Worm (Caenorhabditis elegans) whole organism, L4 larva: Measurements from ENCODE around the gene F08F1.3.

Source experiments
- F26F4.8 ChIP-seq: fragments of 200-800 bp; sonication (Bioruptor generic); conservative IDR thresholded peaks from 2 replicates; pipeline ENCODE4 v1.3.6; 2022; ENCODE audit warnings: missing genetic modification characterization, missing compliant biosample characterization
- F49E8.2 ChIP-seq: sonication (generic microtip); optimal IDR thresholded peaks from 2 replicates; lab custom pipeline; 2016; ENCODE audit warnings: missing compliant biosample characterization, mild to moderate bottlenecking, missing genetic modification characterization, borderline replicate concordance
- Y75B8A.6 ChIP-seq: fragments of 200-800 bp; sonication (Bioruptor generic); IDR thresholded peaks from 2 replicates; pipeline ENCODE4 v1.3.6; 2022; ENCODE audit warnings: missing genetic modification reagents, missing genetic modification characterization, missing compliant biosample characterization
- ZK337.2 ChIP-seq: fragments of 200-800 bp; sonication (Bioruptor generic); IDR thresholded peaks from 2 replicates; pipeline ENCODE4 v1.3.6; 2022; ENCODE audit warnings: missing genetic modification reagents, missing genetic modification characterization, missing compliant biosample characterization
- aha-1 ChIP-seq: fragments of 150-350 bp; peaks from one replicate; lab custom pipeline; 2014; ENCODE audit warnings: missing biosample characterization, missing genetic modification characterization
- ama-1 ChIP-seq: fragments of 150-350 bp; optimal IDR thresholded peaks from 2 replicates; lab custom pipeline; 2014; ENCODE audit warnings: inconsistent platforms, mixed read lengths
- arid-1 ChIP-seq: fragments of 200-800 bp; sonication (Bioruptor generic); conservative IDR thresholded peaks from 2 replicates; pipeline ENCODE4 v1.3.6; 2022; ENCODE audit warnings: missing genetic modification reagents, missing genetic modification characterization, missing compliant biosample characterization
- attf-4 ChIP-seq: sonication (generic microtip); optimal IDR thresholded peaks from 3 replicates; lab custom pipeline; 2017; ENCODE audit warnings: missing biosample characterization, missing genetic modification characterization
- ceh-20 ChIP-seq: fragments of 200-800 bp; sonication (Bioruptor generic); IDR thresholded peaks from 2 replicates; pipeline ENCODE4 v1.3.6; 2022; ENCODE audit warnings: missing genetic modification reagents, missing genetic modification characterization, missing compliant biosample characterization
- ceh-44 ChIP-seq: fragments of 200-800 bp; sonication (Bioruptor generic); IDR thresholded peaks from 2 replicates; pipeline ENCODE4 v1.3.6; 2022; ENCODE audit warnings: missing genetic modification reagents, missing genetic modification characterization, missing compliant biosample characterization
- ceh-62 ChIP-seq: sonication (generic microtip); optimal IDR thresholded peaks from 2 replicates; lab custom pipeline; 2017; ENCODE audit warnings: missing biosample characterization, missing genetic modification characterization
- ceh-82 ChIP-seq: sonication (generic microtip); optimal IDR thresholded peaks from 2 replicates; lab custom pipeline; 2017; ENCODE audit warnings: missing biosample characterization, missing genetic modification characterization
- daf-16 ChIP-seq, 3 experiments: sonication (generic microtip); optimal IDR thresholded peaks; 2 replicates each; lab custom pipeline; 2016 to 2017; ENCODE audit warnings: missing genetic modification characterization in 3 of 3, missing genetic modification reagents in 3 of 3, mild to moderate bottlenecking in 2 of 3, missing compliant biosample characterization in 2 of 3, missing biosample characterization in 1 of 3, moderate library complexity in 1 of 3
- dmd-9 ChIP-seq: fragments of 200-800 bp; sonication (Bioruptor generic); IDR thresholded peaks from 2 replicates; pipeline ENCODE4 v1.3.6; 2022; ENCODE audit warnings: missing genetic modification reagents, missing genetic modification characterization, missing compliant biosample characterization
- dve-1 ChIP-seq: sonication (generic microtip); optimal IDR thresholded peaks from 2 replicates; lab custom pipeline; 2017; ENCODE audit warnings: antibody characterized with exemption, mild to moderate bottlenecking, missing genetic modification characterization, missing compliant biosample characterization; ENCODE audit not compliant: insufficient read depth
- egl-27 ChIP-seq: sonication (generic microtip); optimal IDR thresholded peaks from 3 replicates; lab custom pipeline; 2017; ENCODE audit warnings: missing biosample characterization, missing genetic modification reagents, missing genetic modification characterization
- fkh-10 ChIP-seq: fragments of 150-350 bp; optimal IDR thresholded peaks from 2 replicates; lab custom pipeline; 2014; ENCODE audit warnings: missing biosample characterization, missing genetic modification reagents, missing genetic modification characterization
- fos-1 ChIP-seq: fragments of 150-350 bp; optimal IDR thresholded peaks from 2 replicates; lab custom pipeline; 2014; ENCODE audit warnings: missing biosample characterization, missing genetic modification characterization
- hif-1 ChIP-seq, 2 experiments: sonication (generic microtip); optimal IDR thresholded peaks; 2 replicates each; lab custom pipeline; 2016 to 2017; ENCODE audit warnings: missing compliant biosample characterization in 2 of 2, missing genetic modification characterization in 2 of 2, missing genetic modification reagents in 2 of 2, missing genotype in 2 of 2, mild to moderate bottlenecking in 1 of 2
- hlh-11 ChIP-seq: fragments of 200-800 bp; sonication (Bioruptor generic); optimal IDR thresholded peaks from 2 replicates; lab custom pipeline; 2018; ENCODE audit warnings: mild to moderate bottlenecking, missing genetic modification characterization, missing compliant biosample characterization
- hlh-30 ChIP-seq: sonication (generic microtip); optimal IDR thresholded peaks from 2 replicates; lab custom pipeline; 2017; ENCODE audit warnings: antibody characterized with exemption, mild to moderate bottlenecking, missing genetic modification characterization, missing compliant biosample characterization; ENCODE audit not compliant: insufficient read depth
- lin-1 ChIP-seq: fragments of 200-800 bp; sonication (Bioruptor generic); IDR thresholded peaks from 2 replicates; pipeline ENCODE4 v1.3.6; 2022; ENCODE audit warnings: missing genetic modification reagents, missing genetic modification characterization, missing compliant biosample characterization
- lin-13 ChIP-seq: fragments of 150-350 bp; optimal IDR thresholded peaks from 2 replicates; lab custom pipeline; 2014; ENCODE audit warnings: missing biosample characterization, missing genetic modification reagents, missing genetic modification characterization
- madf-5 ChIP-seq, 2 experiments: fragments of 200-800 bp; sonication (Bioruptor generic); IDR thresholded peaks; 2 replicates each; pipeline ENCODE4 v1.3.6; 2022; ENCODE audit warnings: missing compliant biosample characterization in 2 of 2, missing genetic modification characterization in 2 of 2
- mdl-1 ChIP-seq, 2 experiments: fragments of 150-350 bp in 1 of 2; sonication (generic microtip) in 1 of 2; optimal IDR thresholded peaks; 2 replicates each; lab custom pipeline; 2014 to 2017; ENCODE audit warnings: missing biosample characterization in 2 of 2, missing genetic modification characterization in 2 of 2
- mep-1 ChIP-seq: fragments of 150-350 bp; sonication (generic microtip); optimal IDR thresholded peaks from 3 replicates; lab custom pipeline; 2014; ENCODE audit warnings: missing biosample characterization, missing genetic modification characterization
- mes-2 ChIP-seq: sonication (generic microtip); optimal IDR thresholded peaks from 2 replicates; lab custom pipeline; 2016; ENCODE audit warnings: missing genotype, mild to moderate bottlenecking, missing genetic modification characterization, missing compliant biosample characterization; ENCODE audit not compliant: poor library complexity, severe bottlenecking
- mxl-3 ChIP-seq: fragments of 200-800 bp; sonication (Bioruptor generic); optimal IDR thresholded peaks from 2 replicates; lab custom pipeline; 2018; ENCODE audit warnings: mild to moderate bottlenecking, missing genetic modification characterization, missing compliant biosample characterization
- nhr-10 ChIP-seq: fragments of 150-350 bp; optimal IDR thresholded peaks from 2 replicates; lab custom pipeline; 2014; ENCODE audit warnings: missing biosample characterization, missing genetic modification characterization
- nhr-102 ChIP-seq: sonication (generic microtip); optimal IDR thresholded peaks from 2 replicates; lab custom pipeline; 2016; ENCODE audit warnings: mild to moderate bottlenecking, missing genetic modification characterization, moderate library complexity, missing compliant biosample characterization
- nhr-28 ChIP-seq: fragments of 150-350 bp; optimal IDR thresholded peaks from 2 replicates; lab custom pipeline; 2014; ENCODE audit warnings: missing biosample characterization, missing genetic modification characterization
- pha-4 ChIP-seq, 2 experiments: fragments of 150-350 bp in 1 of 2; fragments of 200-800 bp in 1 of 2; sonication (Bioruptor generic) in 1 of 2; IDR thresholded peaks in 1 of 2; optimal IDR thresholded peaks in 1 of 2; 2 replicates each; pipeline versions ENCODE4 v1.3.6 to Lab custom; 2014 to 2022; ENCODE audit warnings: missing genetic modification characterization in 2 of 2, missing genetic modification reagents in 2 of 2, missing biosample characterization in 1 of 2, missing compliant biosample characterization in 1 of 2
- pqm-1 ChIP-seq: sonication (generic microtip); optimal IDR thresholded peaks from 2 replicates; lab custom pipeline; 2017; ENCODE audit warnings: missing biosample characterization, missing genetic modification characterization
- skn-1 ChIP-seq: fragments of 150-350 bp; optimal IDR thresholded peaks from 2 replicates; lab custom pipeline; 2014; ENCODE audit warnings: missing biosample characterization, missing genetic modification characterization
- spr-3 ChIP-seq: fragments of 200-800 bp; sonication (Bioruptor generic); optimal IDR thresholded peaks from 2 replicates; lab custom pipeline; 2018; ENCODE audit warnings: mild to moderate bottlenecking, missing genetic modification characterization, missing compliant biosample characterization
- tag-97 ChIP-seq: fragments of 200-800 bp; sonication (Bioruptor generic); IDR thresholded peaks from 2 replicates; pipeline ENCODE4 v1.3.6; 2022; ENCODE audit warnings: missing genetic modification characterization, missing compliant biosample characterization
- tra-1 ChIP-seq: fragments of 200-800 bp; sonication (Bioruptor generic); IDR thresholded peaks from 2 replicates; pipeline ENCODE4 v1.3.6; 2022; ENCODE audit warnings: missing genetic modification reagents, missing genetic modification characterization, missing compliant biosample characterization
- unc-39 ChIP-seq: sonication (generic microtip); optimal IDR thresholded peaks from 2 replicates; lab custom pipeline; 2017; ENCODE audit warnings: missing biosample characterization, missing genetic modification characterization
- unc-62 ChIP-seq, 3 experiments: fragments of 150-350 bp in 1 of 3; sonication (generic microtip); optimal IDR thresholded peaks in 2 of 3; peaks in 1 of 3; 1 replicate in 1 of 3; 2 replicates in 2 of 3; lab custom pipeline; 2014 to 2017; ENCODE audit warnings: missing biosample characterization in 3 of 3, missing genetic modification characterization in 3 of 3, missing genetic modification reagents in 3 of 3, missing genotype in 1 of 3
- zag-1 ChIP-seq: fragments of 150-350 bp; optimal IDR thresholded peaks from 2 replicates; lab custom pipeline; 2014; ENCODE audit warnings: missing biosample characterization, missing genetic modification characterization
- ztf-11 ChIP-seq: fragments of 150-350 bp; optimal IDR thresholded peaks from 2 replicates; lab custom pipeline; 2014; ENCODE audit warnings: missing biosample characterization, missing genetic modification characterization

The F08F1.3 gene

ce11 chrX:8386068-8386851 is 42.4 kb upstream of the F08F1.3 start (continued):
- no peak for TF ChIP-seq ceh-62 (tag; lab: Kevin White, UChicago)
- TF ChIP-seq F26F4.8 = 0 out of 2 replicates have a peak, but pooled peaks have one; percentile 39
- no peak for TF ChIP-seq tag-97
- TF ChIP-seq F49E8.2 (tag; lab: Kevin White, UChicago) = no peak
- peak; percentile 35; the same call in 1 of the 2 replicates for TF ChIP-seq arid-1 (GFP tag; lab: Robert Waterston, UW)
- TF ChIP-seq mxl-3 (GFP tag; lab: Kevin White, UChicago) = no peak

ce11 chrX:8390508-8390907 is 38.1 kb upstream of the F08F1.3 start:
- no peak for TF ChIP-seq pqm-1 (tag; lab: Kevin White, UChicago)
- TF ChIP-seq mxl-3 (GFP tag; lab: Kevin White, UChicago) = no peak
- no peak; the same call in 1 of the 2 replicates for TF ChIP-seq ceh-20 (GFP tag; lab: Robert Waterston, UW)
- peak in 1 of 2 experiments; percentile 89 for TF ChIP-seq daf-16 (GFP tag; optimal IDR thresholded peaks at IDR 0.05; lab: Kevin White, UChicago)
- TF ChIP-seq daf-16 (tag; optimal IDR thresholded peaks at IDR 0.05; lab: Kevin White, UChicago) = no peak
- TF ChIP-seq hif-1 (tag; optimal IDR thresholded peaks at IDR 0.05; lab: Kevin White, UChicago) = no peak
- TF ChIP-seq tra-1 = no peak
- no peak for TF ChIP-seq mdl-1 (tag; optimal IDR thresholded peaks at IDR 0.05; lab: Kevin White, UChicago)
- no peak for TF ChIP-seq ceh-44 (GFP tag; lab: Robert Waterston, UW)
- peak; percentile 83 for TF ChIP-seq aha-1 (tag; lab: Kevin White, UChicago)
- TF ChIP-seq mes-2 (tag; lab: Kevin White, UChicago) = no peak
- no peak for TF ChIP-seq nhr-10 (tag; lab: Kevin White, UChicago)
- TF ChIP-seq, all 104 proteins: peak for 2

- TF ChIP-seq unc-62 (GFP tag; optimal IDR thresholded peaks at IDR 0.05 in 1 of 2; lab: Kevin White, UChicago) (peak in 1 of 2 experiments; percentile 67), unc-62 (tag; optimal IDR thresholded peaks at IDR 0.05; lab: Kevin White, UChicago) (no peak), nhr-102 (no peak), madf-5 (GFP tag; IDR thresholded peaks at IDR 0.05; lab: Robert Waterston, UW) (no peak), nhr-28 (tag; lab: Kevin White, UChicago) (no peak), ama-1 (lab: Kevin White, UChicago) (no peak)
- TF ChIP-seq, all 104 proteins: peak for 1
Measured at ce11 chrX:8391505-8391904, 37.1 kb upstream of the F08F1.3 start.

ce11 chrX:8392539-8392996 is 36.1 kb upstream of the F08F1.3 start, which contains the start of gene wrk-1:
Gene wrk-1 (minus strand): TSS chrX:8392589.
- TF ChIP-seq zag-1 (no peak), daf-16 (GFP tag; optimal IDR thresholded peaks at IDR 0.05; lab: Kevin White, UChicago) (no peak), daf-16 (tag; optimal IDR thresholded peaks at IDR 0.05; lab: Kevin White, UChicago) (peak; percentile 35), dve-1 (peak; percentile 43), lin-13 (no peak), ceh-82 (tag; lab: Kevin White, UChicago) (no peak), unc-39 (tag; lab: Kevin White, UChicago) (no peak), hlh-11 (peak; percentile 27), spr-3 (GFP tag; lab: Kevin White, UChicago) (no peak), pqm-1 (tag; lab: Kevin White, UChicago) (peak; percentile 43), unc-62 (GFP tag; optimal IDR thresholded peaks at IDR 0.05 in 1 of 2; lab: Kevin White, UChicago) (peak in 1 of 2 experiments; percentile 93), unc-62 (tag; optimal IDR thresholded peaks at IDR 0.05; lab: Kevin White, UChicago) (no peak), dmd-9 (no peak)

ce11 chrX:8394279-8394678 is 34.4 kb upstream of the F08F1.3 start:
- TF ChIP-seq fos-1 (tag; lab: Kevin White, UChicago) (no peak), mep-1 (no peak), egl-27 (tag; lab: Kevin White, UChicago) (no peak), pha-4 (GFP tag; IDR thresholded peaks at IDR 0.05; lab: Robert Waterston, UW) (no peak), pha-4 (tag; optimal IDR thresholded peaks at IDR 0.05; lab: Kevin White, UChicago) (no peak), hlh-30 (tag; lab: Kevin White, UChicago) (no peak), tra-1 (no peak), hif-1 (tag; optimal IDR thresholded peaks at IDR 0.05; lab: Kevin White, UChicago) (no peak), ZK337.2 (GFP tag; lab: Robert Waterston, UW) (no peak), mxl-3 (GFP tag; lab: Kevin White, UChicago) (no peak), attf-4 (tag; lab: Kevin White, UChicago) (no peak), lin-1 (GFP tag; lab: Robert Waterston, UW) (no peak), Y75B8A.6 (no peak), ztf-11 (no peak), fkh-10 (GFP tag; lab: Kevin White, UChicago) (no peak), skn-1 (tag; lab: Kevin White, UChicago) (no peak)
